Worm (Caenorhabditis elegans): Measurements from ENCODE around the gene arp-6.

DNA sequence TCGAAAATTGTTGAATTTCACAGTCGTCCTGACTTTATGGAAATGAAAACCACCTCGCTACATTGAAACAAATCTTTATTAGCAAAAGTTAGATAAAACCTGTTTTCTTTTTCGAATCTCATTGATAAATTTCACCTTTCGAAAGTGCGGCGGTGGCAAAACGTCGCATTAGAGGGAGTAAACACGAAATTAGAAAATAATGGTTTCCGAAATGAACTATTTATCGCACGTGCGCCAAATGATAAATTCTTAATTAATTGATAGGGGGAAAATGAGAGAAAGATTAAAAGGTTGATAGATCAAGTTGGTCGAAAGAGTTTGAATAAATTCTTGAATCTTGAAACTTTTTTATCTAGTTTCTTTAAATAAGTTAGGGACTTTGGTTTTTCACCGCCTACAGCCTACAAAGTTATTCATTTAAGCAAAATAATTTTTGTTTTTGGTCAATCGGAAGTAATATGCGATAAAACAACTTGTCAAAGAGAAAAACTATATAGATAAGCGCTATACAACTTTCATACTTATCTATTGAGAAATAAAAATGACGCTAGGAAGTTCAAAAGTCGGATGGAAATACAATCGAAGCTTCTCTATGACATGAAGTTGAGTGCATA lies 34.0 kb upstream of the arp-6 start:
- TF ChIP-seq ceh-36 (tag; optimal IDR thresholded peaks at IDR 0.05) (no peak), B0310.2 (tag; optimal IDR thresholded peaks at IDR 0.05) (no peak), tbx-37 (GFP tag; conservative IDR thresholded peaks at IDR 0.05) (no peak)
